Worm (Caenorhabditis elegans): ENCODE data around the gene gpa-1.

Gene gpa-1

ce11 chrV:11177577-11177976 is at the start of gene gpa-1:
Gene gpa-1 (minus strand): TSS chrV:11177677.
- TF ChIP-seq unc-62 (GFP tag; optimal IDR thresholded peaks at IDR 0.05): no peak

ce11 chrV:11225981-11226380 is 48.5 kb upstream of the gpa-1 start, which contains the start of gene bgal-1:
Gene bgal-1 (minus strand): TSS chrV:11226018.
- TF ChIP-seq unc-62 (GFP tag; optimal IDR thresholded peaks at IDR 0.05): no peak

ce11 chrV:11223698-11224097 is 46.2 kb upstream of the gpa-1 start:
- no peak for TF ChIP-seq unc-62 (GFP tag; optimal IDR thresholded peaks at IDR 0.05)

- no peak for TF ChIP-seq unc-62 (GFP tag; optimal IDR thresholded peaks at IDR 0.05)
Observed at ce11 chrV:11220936-11221335, 43.5 kb upstream of the gpa-1 start, which contains the start of gene T19B10.2. Gene T19B10.2 (plus strand): TSS chrV:11221302.

ce11 chrV:11220415-11220814 is 42.9 kb upstream of the gpa-1 start:
- TF ChIP-seq unc-62 (GFP tag; optimal IDR thresholded peaks at IDR 0.05): no peak

- no peak for TF ChIP-seq unc-62 (GFP tag; optimal IDR thresholded peaks at IDR 0.05)
Observed at ce11 chrV:11217394-11217793, 39.9 kb upstream of the gpa-1 start, which contains the start of gene cyp-29A2. Gene cyp-29A2 (plus strand): TSS chrV:11217583.

- TF ChIP-seq unc-62 (GFP tag; optimal IDR thresholded peaks at IDR 0.05): no peak
Observed at ce11 chrV:11216137-11216536, 38.7 kb upstream of the gpa-1 start.

- TF ChIP-seq unc-62 (GFP tag; optimal IDR thresholded peaks at IDR 0.05): no peak
Observed at ce11 chrV:11214569-11214968, 37.1 kb upstream of the gpa-1 start.

ce11 chrV:11211323-11211722 is 33.8 kb upstream of the gpa-1 start:
- no peak for TF ChIP-seq unc-62 (GFP tag; optimal IDR thresholded peaks at IDR 0.05)

ce11 chrV:11209452-11210188 is 32.1 kb upstream of the gpa-1 start:
- no peak for TF ChIP-seq unc-62 (GFP tag; optimal IDR thresholded peaks at IDR 0.05)

- TF ChIP-seq unc-62 (GFP tag; optimal IDR thresholded peaks at IDR 0.05): no peak
Observed at ce11 chrV:11206467-11206866, 29.0 kb upstream of the gpa-1 start.

- TF ChIP-seq unc-62 (GFP tag; optimal IDR thresholded peaks at IDR 0.05): no peak
Observed at ce11 chrV:11204452-11204851, 27.0 kb upstream of the gpa-1 start.

- TF ChIP-seq unc-62 (GFP tag; optimal IDR thresholded peaks at IDR 0.05): no peak
Observed at ce11 chrV:11201826-11202565, 24.5 kb upstream of the gpa-1 start, which contains the start of gene K10D6.4. Gene K10D6.4 (plus strand): TSS chrV:11201925.

ce11 chrV:11200316-11200715 is 22.8 kb upstream of the gpa-1 start, which contains the start of gene K10D6.3:
Gene K10D6.3 (plus strand): TSS chrV:11200616.
- TF ChIP-seq unc-62 (GFP tag; optimal IDR thresholded peaks at IDR 0.05): no peak

ce11 chrV:11199497-11199896 is 22.0 kb upstream of the gpa-1 start:
- TF ChIP-seq unc-62 (GFP tag; optimal IDR thresholded peaks at IDR 0.05): no peak

- no peak for TF ChIP-seq unc-62 (GFP tag; optimal IDR thresholded peaks at IDR 0.05)
Observed at ce11 chrV:11198094-11198493, 20.6 kb upstream of the gpa-1 start.
